Fruit fly (Drosophila melanogaster) whole organism, embryonic: ENCODE data around the gene dsd.

ENCODE experiments used
- Abd-B ChIP-seq: fragments of 200-800 bp; sonication (Bioruptor generic); optimal IDR thresholded peaks from 2 replicates; lab custom pipeline; 2018; ENCODE audit warnings: missing biosample characterization, mild to moderate bottlenecking, missing genetic modification characterization, moderate library complexity
- Asciz ChIP-seq: fragments of 200-800 bp; sonication (Bioruptor generic); optimal IDR thresholded peaks from 2 replicates; lab custom pipeline; 2017; ENCODE audit warnings: missing biosample characterization, mild to moderate bottlenecking, missing genetic modification characterization, missing genetic modification reagents
- Blimp-1 ChIP-seq: fragments of 200-800 bp; sonication (Bioruptor generic); optimal IDR thresholded peaks from 3 replicates; lab custom pipeline; 2018; ENCODE audit warnings: missing biosample characterization, missing genetic modification characterization, mild to moderate bottlenecking, moderate library complexity, missing genetic modification reagents
- CG10654 ChIP-seq: fragments of 200-800 bp; sonication (Bioruptor generic); optimal IDR thresholded peaks from 2 replicates; lab custom pipeline; 2016; ENCODE audit warnings: missing biosample characterization, missing genetic modification characterization
- CG10979 ChIP-seq: fragments of 200-800 bp; sonication (Bioruptor generic); optimal IDR thresholded peaks from 2 replicates; lab custom pipeline; 2018; ENCODE audit warnings: missing biosample characterization, mild to moderate bottlenecking, missing genetic modification characterization, moderate library complexity
- CG11504 ChIP-seq: fragments of 200-800 bp; sonication (Bioruptor generic); optimal IDR thresholded peaks from 3 replicates; lab custom pipeline; 2019; ENCODE audit warnings: missing biosample characterization, mild to moderate bottlenecking, missing genetic modification characterization, moderate library complexity
- CG12299 ChIP-seq: fragments of 200-800 bp; sonication (Bioruptor generic); optimal IDR thresholded peaks from 2 replicates; lab custom pipeline; 2018; ENCODE audit warnings: missing biosample characterization, mild to moderate bottlenecking, missing genetic modification characterization
- CG14014 ChIP-seq: fragments of 200-800 bp; sonication (Bioruptor generic); IDR thresholded peaks from 2 replicates; pipeline ENCODE4 v1.3.6; 2022; ENCODE audit warnings: missing biosample characterization, missing genetic modification characterization
- CG15269 ChIP-seq: fragments of 200-800 bp; sonication (Bioruptor generic); optimal IDR thresholded peaks from 2 replicates; lab custom pipeline; 2018; ENCODE audit warnings: missing biosample characterization, mild to moderate bottlenecking, missing genetic modification characterization, moderate library complexity
- CG1603 ChIP-seq: fragments of 200-800 bp; sonication (Bioruptor generic); optimal IDR thresholded peaks from 2 replicates; lab custom pipeline; 2019; ENCODE audit warnings: missing biosample characterization, mild to moderate bottlenecking, missing genetic modification characterization, moderate library complexity
- CG17359 ChIP-seq: fragments of 200-800 bp; sonication (Bioruptor generic); optimal IDR thresholded peaks from 3 replicates; lab custom pipeline; 2018; ENCODE audit warnings: missing biosample characterization, mild to moderate bottlenecking, missing genetic modification characterization, moderate library complexity
- CG2678 ChIP-seq: fragments of 200-800 bp; sonication (Bioruptor generic); optimal IDR thresholded peaks from 3 replicates; lab custom pipeline; 2019; ENCODE audit warnings: missing biosample characterization, mild to moderate bottlenecking, missing genetic modification characterization, moderate library complexity
- CG42726 ChIP-seq: fragments of 200-800 bp; sonication (Bioruptor generic); IDR thresholded peaks from 2 replicates; pipeline ENCODE4 v1.3.6; 2022; ENCODE audit warnings: missing biosample characterization, missing genetic modification characterization; ENCODE audit not compliant: partially characterized antibody
- CG4282 ChIP-seq: fragments of 200-800 bp; sonication (Bioruptor generic); optimal IDR thresholded peaks from 2 replicates; lab custom pipeline; 2016; ENCODE audit warnings: missing biosample characterization, missing genetic modification characterization
- CG4404 ChIP-seq: fragments of 200-800 bp; sonication (Bioruptor generic); IDR thresholded peaks from 2 replicates; pipeline ENCODE4 v1.3.6; 2022; ENCODE audit warnings: missing biosample characterization, missing genetic modification characterization
- CG5180 ChIP-seq: fragments of 200-800 bp; sonication (Bioruptor generic); optimal IDR thresholded peaks from 3 replicates; lab custom pipeline; 2017; ENCODE audit warnings: missing biosample characterization, missing genetic modification characterization, mild to moderate bottlenecking, moderate library complexity, missing genetic modification reagents
- CG7372 ChIP-seq: fragments of 200-800 bp; sonication (Bioruptor generic); IDR thresholded peaks from 2 replicates; pipeline ENCODE4 v1.3.6; 2022; ENCODE audit warnings: missing biosample characterization, missing genetic modification characterization
- CG8089 ChIP-seq: fragments of 200-800 bp; sonication (Bioruptor generic); optimal IDR thresholded peaks from 3 replicates; lab custom pipeline; 2016; ENCODE audit warnings: missing biosample characterization, missing genetic modification characterization
- CG8359 ChIP-seq: fragments of 200-800 bp; sonication (Bioruptor generic); optimal IDR thresholded peaks from 2 replicates; lab custom pipeline; 2017; ENCODE audit warnings: missing biosample characterization, mild to moderate bottlenecking, missing genetic modification characterization, borderline replicate concordance
- CG9817 ChIP-seq: fragments of 200-800 bp; sonication (Bioruptor generic); optimal IDR thresholded peaks from 2 replicates; lab custom pipeline; 2018; ENCODE audit warnings: missing biosample characterization, mild to moderate bottlenecking, missing genetic modification characterization, moderate library complexity
- CkIIα-i1 ChIP-seq: fragments of 200-800 bp; sonication (Bioruptor generic); IDR thresholded peaks from 2 replicates; pipeline ENCODE4 v1.3.6; 2022; ENCODE audit warnings: missing biosample characterization, missing genetic modification characterization
- D19A ChIP-seq: fragments of 200-800 bp; optimal IDR thresholded peaks from 3 replicates; lab custom pipeline; 2019; ENCODE audit warnings: missing biosample characterization, mild to moderate bottlenecking, missing genetic modification characterization, moderate library complexity
- Dip3 ChIP-seq: fragments of 200-800 bp; sonication (Bioruptor generic); optimal IDR thresholded peaks from 3 replicates; lab custom pipeline; 2016; ENCODE audit warnings: missing biosample characterization, missing genetic modification characterization
- Drgx ChIP-seq: fragments of 200-800 bp; sonication (Bioruptor generic); IDR thresholded peaks from 2 replicates; pipeline ENCODE4 v1.3.6; 2022; ENCODE audit warnings: missing biosample characterization, missing genetic modification characterization
- MTF-1 ChIP-seq: fragments of 200-800 bp; sonication (Bioruptor generic); optimal IDR thresholded peaks from 2 replicates; lab custom pipeline; 2018; ENCODE audit warnings: missing biosample characterization, mild to moderate bottlenecking, missing genetic modification characterization, borderline replicate concordance
- Med ChIP-seq: fragments of 200-800 bp; sonication (Bioruptor generic); peaks from one replicate; lab custom pipeline; 2016; ENCODE audit warnings: missing biosample characterization, missing genetic modification characterization, mild to moderate bottlenecking, inconsistent platforms, moderate library complexity
- Optix ChIP-seq: fragments of 200-800 bp; sonication (Bioruptor generic); IDR thresholded peaks from 3 replicates; pipeline ENCODE4 v1.3.6; 2022; ENCODE audit warnings: missing biosample characterization, missing genetic modification characterization
- Sox100B ChIP-seq: fragments of 200-800 bp; sonication (Bioruptor generic); optimal IDR thresholded peaks from 3 replicates; lab custom pipeline; 2018; ENCODE audit warnings: missing biosample characterization, mild to moderate bottlenecking, missing genetic modification characterization
- Sox102F ChIP-seq: fragments of 200-800 bp; sonication (Bioruptor generic); optimal IDR thresholded peaks from 2 replicates; lab custom pipeline; 2018; ENCODE audit warnings: missing biosample characterization, mild to moderate bottlenecking, missing genetic modification characterization, moderate library complexity
- Taf1 ChIP-seq: fragments of 200-800 bp; sonication (Bioruptor generic); IDR thresholded peaks from 2 replicates; pipeline ENCODE4 v1.3.6; 2022; ENCODE audit warnings: missing biosample characterization, missing genetic modification characterization
- Trl ChIP-seq, 3 experiments: fragments of >200 bp in 2 of 3; fragments of 200-800 bp in 1 of 3; sonication (Bioruptor generic) in 1 of 3; optimal IDR thresholded peaks; 2 replicates in 1 of 3; 3 replicates in 2 of 3; lab custom pipeline; 2016 to 2017; ENCODE audit warnings: missing biosample characterization in 1 of 3, missing genetic modification characterization in 1 of 3
- Xrp1 ChIP-seq: fragments of 200-800 bp; sonication (Bioruptor generic); IDR thresholded peaks from 2 replicates; pipeline ENCODE4 v1.3.6; 2022; ENCODE audit warnings: missing biosample characterization, missing genetic modification characterization
- aop ChIP-seq: fragments of 200-800 bp; sonication (Bioruptor generic); IDR thresholded peaks from 2 replicates; pipeline ENCODE4 v1.3.6; 2022; ENCODE audit warnings: missing biosample characterization, missing genetic modification characterization
- caup ChIP-seq: fragments of 200-800 bp; sonication (Bioruptor generic); optimal IDR thresholded peaks from 3 replicates; lab custom pipeline; 2017; ENCODE audit warnings: missing biosample characterization, mild to moderate bottlenecking, missing genetic modification characterization, moderate library complexity; ENCODE audit not compliant: severe bottlenecking
- croc ChIP-seq: fragments of 200-800 bp; sonication (Bioruptor generic); conservative IDR thresholded peaks from 3 replicates; pipeline ENCODE4 v1.3.6; 2022; ENCODE audit warnings: missing biosample characterization, missing genetic modification characterization
- crp ChIP-seq, 2 experiments: fragments of 200-800 bp; sonication (Bioruptor generic); optimal IDR thresholded peaks; 2 replicates in 1 of 2; 3 replicates in 1 of 2; lab custom pipeline; 2017; ENCODE audit warnings: missing biosample characterization in 2 of 2, missing genetic modification characterization in 2 of 2, mild to moderate bottlenecking in 1 of 2, moderate library complexity in 1 of 2
- dmrt99B ChIP-seq: fragments of 200-800 bp; sonication (Bioruptor generic); optimal IDR thresholded peaks from 2 replicates; lab custom pipeline; 2018; ENCODE audit warnings: missing biosample characterization, mild to moderate bottlenecking, missing genetic modification characterization, moderate library complexity
- gcm ChIP-seq: fragments of 200-800 bp; sonication (Bioruptor generic); optimal IDR thresholded peaks from 2 replicates; lab custom pipeline; 2019; ENCODE audit warnings: missing biosample characterization, mild to moderate bottlenecking, missing genetic modification characterization, moderate library complexity
- gem ChIP-seq: fragments of 200-800 bp; sonication (Bioruptor generic); optimal IDR thresholded peaks from 2 replicates; lab custom pipeline; 2019; ENCODE audit warnings: missing biosample characterization, mild to moderate bottlenecking, missing genetic modification characterization, moderate library complexity
- grau ChIP-seq: fragments of 200-800 bp; optimal IDR thresholded peaks from 3 replicates; lab custom pipeline; 2019; ENCODE audit warnings: missing biosample characterization, mild to moderate bottlenecking, missing genetic modification characterization, moderate library complexity
- jing ChIP-seq: fragments of 200-800 bp; sonication (Bioruptor generic); optimal IDR thresholded peaks from 2 replicates; lab custom pipeline; 2018; ENCODE audit warnings: missing biosample characterization, mild to moderate bottlenecking, missing genetic modification characterization
- lab ChIP-seq: fragments of 200-800 bp; sonication (Bioruptor generic); optimal IDR thresholded peaks from 3 replicates; lab custom pipeline; 2017; ENCODE audit warnings: missing biosample characterization, missing genetic modification characterization, mild to moderate bottlenecking, moderate library complexity, missing genetic modification reagents
- lmd ChIP-seq: fragments of 200-800 bp; sonication (Bioruptor generic); IDR thresholded peaks from 2 replicates; pipeline ENCODE4 v1.3.6; 2022; ENCODE audit warnings: missing biosample characterization, missing genetic modification characterization
- org-1 ChIP-seq: fragments of 200-800 bp; sonication (Bioruptor generic); optimal IDR thresholded peaks from 2 replicates; lab custom pipeline; 2017; ENCODE audit warnings: missing biosample characterization, missing genetic modification characterization
- p53 ChIP-seq: fragments of 200-800 bp; sonication (Bioruptor generic); optimal IDR thresholded peaks from 2 replicates; lab custom pipeline; 2016; ENCODE audit warnings: missing biosample characterization, missing genetic modification characterization
- phol ChIP-seq: fragments of 200-800 bp; sonication (Bioruptor generic); optimal IDR thresholded peaks from 3 replicates; lab custom pipeline; 2018; ENCODE audit warnings: missing biosample characterization, mild to moderate bottlenecking, missing genetic modification characterization, moderate library complexity
- row ChIP-seq: fragments of 200-800 bp; sonication (Bioruptor generic); IDR thresholded peaks from 3 replicates; pipeline ENCODE4 v1.3.6; 2022; ENCODE audit warnings: missing biosample characterization, missing genetic modification characterization
- sens ChIP-seq: fragments of 200-800 bp; sonication (Bioruptor generic); peaks from one replicate; lab custom pipeline; 2016; ENCODE audit warnings: missing biosample characterization, missing genetic modification characterization
- sob ChIP-seq: fragments of 200-800 bp; sonication (Bioruptor generic); IDR thresholded peaks from 2 replicates; pipeline ENCODE4 v1.3.6; 2022; ENCODE audit warnings: missing biosample characterization, missing genetic modification characterization
- toy ChIP-seq: fragments of 200-800 bp; sonication (Bioruptor generic); IDR thresholded peaks from 2 replicates; pipeline ENCODE4 v1.3.6; 2022; ENCODE audit warnings: missing biosample characterization, missing genetic modification characterization

dsd gene

dm6 chr3R:27655109-27655508, 47.9 kb upstream of the dsd start:
- TF ChIP-seq CG42726 (GFP tag; lab: Robert Waterston, UW) (no peak), CG7372 (GFP tag; lab: Robert Waterston, UW) (no peak), gem (tag; lab: Kevin White, UChicago) (peak; percentile 17), CG9817 (tag; lab: Kevin White, UChicago) (no peak), dmrt99B (tag; lab: Kevin White, UChicago) (peak; percentile 23), CG10979 (tag; lab: Kevin White, UChicago) (peak; percentile 24), phol (peak; percentile 36), CkIIα-i1 (no peak), Sox102F (GFP tag; lab: Kevin White, UChicago) (peak; percentile 11), aop (GFP tag; lab: Robert Waterston, UW) (no peak), Dip3 (GFP tag; lab: Kevin White, UChicago) (no peak), CG8359 (GFP tag; lab: Kevin White, UChicago) (no peak), sob (GFP tag; lab: Robert Waterston, UW) (no peak), p53 (GFP tag; lab: Kevin White, UChicago) (no peak), CG2678 (tag; lab: Kevin White, UChicago) (peak; percentile 38), CG5180 (GFP tag; lab: Kevin White, UChicago) (no peak), jing (no peak), D19A (tag; lab: Kevin White, UChicago) (peak; percentile 81), CG11504 (peak; percentile 39), CG17359 (tag; lab: Kevin White, UChicago) (peak; percentile 30), Optix (no peak), Abd-B (no peak), CG14014 (GFP tag; lab: Robert Waterston, UW) (0 out of 2 replicates have a peak, but pooled peaks have one; percentile 17), CG4404 (GFP tag; lab: Robert Waterston, UW) (no peak), CG15269 (tag; lab: Kevin White, UChicago) (no peak), caup (GFP tag; lab: Kevin White, UChicago) (no peak), Drgx (GFP tag; lab: Robert Waterston, UW) (peak; percentile 55), Xrp1 (GFP tag; lab: Robert Waterston, UW) (no peak), CG12299 (tag; lab: Kevin White, UChicago) (no peak), Sox100B (GFP tag; lab: Kevin White, UChicago) (peak; percentile 19), MTF-1 (GFP tag; lab: Kevin White, UChicago) (no peak), Blimp-1 (peak; percentile 35), grau (tag; lab: Kevin White, UChicago) (no peak), Taf1 (GFP tag; lab: Robert Waterston, UW) (no peak), lmd (peak; percentile 16; the same call in 1 of the 2 replicates), lab (GFP tag; lab: Kevin White, UChicago) (peak; percentile 10), CG10654 (no peak), sens (GFP tag; lab: Kevin White, UChicago) (peak; percentile 26), Trl (optimal IDR thresholded peaks at IDR 0.05; lab: Kevin White, UChicago) (no peak), Trl (GFP tag; optimal IDR thresholded peaks at IDR 0.05; lab: Kevin White, UChicago) (no peak), toy (GFP tag; lab: Robert Waterston, UW) (no peak), CG8089 (no peak), CG1603 (tag; lab: Kevin White, UChicago) (peak; percentile 10), Med (GFP tag; lab: Kevin White, UChicago) (peak; percentile 8), crp (GFP tag; optimal IDR thresholded peaks at IDR 0.05; lab: Kevin White, UChicago) (no peak), croc (no peak), CG4282 (GFP tag; lab: Kevin White, UChicago) (no peak), gcm (GFP tag; lab: Kevin White, UChicago) (no peak), org-1 (GFP tag; lab: Kevin White, UChicago) (no peak), Asciz (GFP tag; lab: Kevin White, UChicago) (peak; percentile 13), row (GFP tag; lab: Robert Waterston, UW) (peak; percentile 53; the same call in 2 of the 3 replicates)
